Fruit fly (Drosophila melanogaster) whole organism, embryonic: ENCODE measurements around the gene CG10147.

Experiments
- ATbp ChIP-seq: fragments of 200-800 bp; sonication (Bioruptor generic); optimal IDR thresholded peaks from 2 replicates; lab custom pipeline; 2017; ENCODE audit warnings: missing biosample characterization, mild to moderate bottlenecking, missing genetic modification characterization, missing genetic modification reagents
- Adf1 ChIP-seq: fragments of 200-800 bp; sonication (Bioruptor generic); IDR thresholded peaks from 2 replicates; pipeline ENCODE4 v1.3.6; 2022; ENCODE audit warnings: missing biosample characterization, missing genetic modification characterization
- Asciz ChIP-seq: fragments of 200-800 bp; sonication (Bioruptor generic); optimal IDR thresholded peaks from 2 replicates; lab custom pipeline; 2017; ENCODE audit warnings: missing biosample characterization, mild to moderate bottlenecking, missing genetic modification characterization, missing genetic modification reagents
- B-H2 ChIP-seq: fragments of 200-800 bp; sonication (Bioruptor generic); optimal IDR thresholded peaks from 2 replicates; lab custom pipeline; 2018; ENCODE audit warnings: missing biosample characterization, mild to moderate bottlenecking, missing genetic modification characterization
- CG1024 ChIP-seq: fragments of 200-800 bp; sonication (Bioruptor generic); IDR thresholded peaks from 2 replicates; pipeline ENCODE4 v1.3.6; 2022; ENCODE audit warnings: missing biosample characterization, missing genetic modification characterization
- CG10543 ChIP-seq: fragments of 200-800 bp; sonication (Bioruptor generic); optimal IDR thresholded peaks from 3 replicates; lab custom pipeline; 2017; ENCODE audit warnings: missing biosample characterization, mild to moderate bottlenecking, missing genetic modification characterization, moderate library complexity
- CG11695 ChIP-seq: fragments of 200-800 bp; sonication (Bioruptor generic); IDR thresholded peaks from 3 replicates; pipeline ENCODE4 v1.3.6; 2022; ENCODE audit warnings: missing biosample characterization, missing genetic modification characterization
- CG15514 ChIP-seq: fragments of 200-800 bp; sonication (Bioruptor generic); optimal IDR thresholded peaks from 3 replicates; lab custom pipeline; 2017; ENCODE audit warnings: missing biosample characterization, missing genetic modification characterization, mild to moderate bottlenecking, moderate library complexity, missing genetic modification reagents
- CG18011 ChIP-seq: fragments of 200-800 bp; sonication (Bioruptor generic); optimal IDR thresholded peaks from 2 replicates; lab custom pipeline; 2017; ENCODE audit warnings: missing biosample characterization, missing genetic modification characterization, mild to moderate bottlenecking, moderate library complexity, missing genotype
- CG18599 ChIP-seq: fragments of 200-800 bp; sonication (Bioruptor generic); optimal IDR thresholded peaks from 3 replicates; lab custom pipeline; 2017; ENCODE audit warnings: missing biosample characterization, missing genetic modification characterization, mild to moderate bottlenecking, moderate library complexity, missing genetic modification reagents
- CG18764 ChIP-seq: fragments of 200-800 bp; sonication (Bioruptor generic); optimal IDR thresholded peaks from 3 replicates; lab custom pipeline; 2016; ENCODE audit warnings: missing biosample characterization, missing genetic modification characterization
- CG2202 ChIP-seq: fragments of 200-800 bp; sonication (Bioruptor generic); optimal IDR thresholded peaks from 2 replicates; lab custom pipeline; 2018; ENCODE audit warnings: missing biosample characterization, mild to moderate bottlenecking, missing genetic modification characterization
- CG2678 ChIP-seq: fragments of 200-800 bp; sonication (Bioruptor generic); optimal IDR thresholded peaks from 3 replicates; lab custom pipeline; 2019; ENCODE audit warnings: missing biosample characterization, mild to moderate bottlenecking, missing genetic modification characterization, moderate library complexity
- CG2712 ChIP-seq: fragments of 200-800 bp; optimal IDR thresholded peaks from 3 replicates; lab custom pipeline; 2019; ENCODE audit warnings: missing biosample characterization, mild to moderate bottlenecking, missing genetic modification characterization, moderate library complexity
- CG30403 ChIP-seq: fragments of 200-800 bp; sonication (Bioruptor generic); optimal IDR thresholded peaks from 3 replicates; lab custom pipeline; 2016; ENCODE audit warnings: missing biosample characterization, missing genetic modification characterization
- CG3407 ChIP-seq: fragments of 200-800 bp; sonication (Bioruptor generic); optimal IDR thresholded peaks from 2 replicates; lab custom pipeline; 2018; ENCODE audit warnings: missing biosample characterization, mild to moderate bottlenecking, missing genetic modification characterization
- CG34376 ChIP-seq: fragments of 200-800 bp; sonication (Bioruptor generic); optimal IDR thresholded peaks from 2 replicates; lab custom pipeline; 2018; ENCODE audit warnings: missing biosample characterization, mild to moderate bottlenecking, missing genetic modification characterization
- CG3995 ChIP-seq: fragments of 200-800 bp; sonication (Bioruptor generic); optimal IDR thresholded peaks from 3 replicates; lab custom pipeline; 2016; ENCODE audit warnings: missing biosample characterization, missing genetic modification characterization
- CG6813 ChIP-seq: fragments of 200-800 bp; sonication (Bioruptor generic); optimal IDR thresholded peaks from 2 replicates; lab custom pipeline; 2017; ENCODE audit warnings: missing biosample characterization, missing genetic modification characterization, mild to moderate bottlenecking, moderate library complexity, missing genetic modification reagents
- CG7963 ChIP-seq: fragments of 200-800 bp; sonication (Bioruptor generic); IDR thresholded peaks from 3 replicates; pipeline ENCODE4 v1.3.6; 2022; ENCODE audit warnings: missing biosample characterization, missing genetic modification characterization; ENCODE audit not compliant: partially characterized antibody
- CG8290 ChIP-seq, 3 experiments: fragments of 200-800 bp; sonication (Bioruptor generic); optimal IDR thresholded peaks; 2 replicates each; lab custom pipeline; 2016 to 2019; ENCODE audit warnings: missing biosample characterization in 3 of 3, missing genetic modification characterization in 3 of 3, mild to moderate bottlenecking in 2 of 3, moderate library complexity in 1 of 3
- CG8478 ChIP-seq: fragments of >200 bp; optimal IDR thresholded peaks from 2 replicates; lab custom pipeline; 2018
- CG9817 ChIP-seq: fragments of 200-800 bp; sonication (Bioruptor generic); optimal IDR thresholded peaks from 2 replicates; lab custom pipeline; 2018; ENCODE audit warnings: missing biosample characterization, mild to moderate bottlenecking, missing genetic modification characterization, moderate library complexity
- CG9876 ChIP-seq: fragments of 200-800 bp; sonication (Bioruptor generic); optimal IDR thresholded peaks from 2 replicates; lab custom pipeline; 2016; ENCODE audit warnings: missing biosample characterization, missing genetic modification characterization
- Eip74EF ChIP-seq, 2 experiments: fragments of 200-800 bp in 1 of 2; fragments of >200 bp in 1 of 2; sonication (Bioruptor generic) in 1 of 2; optimal IDR thresholded peaks; 2 replicates each; lab custom pipeline; 2017 to 2019; ENCODE audit warnings: missing biosample characterization in 2 of 2, missing genetic modification characterization in 2 of 2, mild to moderate bottlenecking in 1 of 2, moderate library complexity in 1 of 2
- Fer1 ChIP-seq: fragments of 200-800 bp; sonication (Bioruptor generic); optimal IDR thresholded peaks from 2 replicates; lab custom pipeline; 2017; ENCODE audit warnings: missing biosample characterization, mild to moderate bottlenecking, missing genetic modification characterization
- HHEX ChIP-seq: fragments of 200-800 bp; sonication (Bioruptor generic); optimal IDR thresholded peaks from 3 replicates; lab custom pipeline; 2017; ENCODE audit warnings: missing biosample characterization, mild to moderate bottlenecking, missing genetic modification characterization, missing genetic modification reagents
- HLH54F ChIP-seq: fragments of 200-800 bp; sonication (Bioruptor generic); optimal IDR thresholded peaks from 3 replicates; lab custom pipeline; 2016; ENCODE audit warnings: missing biosample characterization, missing genetic modification characterization
- HmgZ ChIP-seq: fragments of 200-800 bp; sonication (Bioruptor generic); optimal IDR thresholded peaks from 2 replicates; lab custom pipeline; 2018; ENCODE audit warnings: missing biosample characterization, mild to moderate bottlenecking, missing genetic modification characterization
- Hr51 ChIP-seq, 2 experiments: fragments of 200-800 bp; sonication (Bioruptor generic); optimal IDR thresholded peaks; 2 replicates in 1 of 2; 3 replicates in 1 of 2; lab custom pipeline; 2016 to 2018; ENCODE audit warnings: missing biosample characterization in 2 of 2, missing genetic modification characterization in 2 of 2, mild to moderate bottlenecking in 1 of 2, moderate library complexity in 1 of 2
- Med ChIP-seq: fragments of 200-800 bp; sonication (Bioruptor generic); peaks from one replicate; lab custom pipeline; 2016; ENCODE audit warnings: missing biosample characterization, missing genetic modification characterization, mild to moderate bottlenecking, inconsistent platforms, moderate library complexity
- Meics ChIP-seq: fragments of 200-800 bp; sonication (Bioruptor generic); optimal IDR thresholded peaks from 2 replicates; lab custom pipeline; 2017; ENCODE audit warnings: missing biosample characterization, mild to moderate bottlenecking, missing genetic modification characterization
- Nf-YC ChIP-seq: fragments of 200-800 bp; optimal IDR thresholded peaks from 3 replicates; lab custom pipeline; 2019; ENCODE audit warnings: missing biosample characterization, mild to moderate bottlenecking, missing genetic modification characterization, moderate library complexity
- Oli ChIP-seq: fragments of 200-800 bp; sonication (Bioruptor generic); optimal IDR thresholded peaks from 2 replicates; lab custom pipeline; 2018; ENCODE audit warnings: missing biosample characterization, mild to moderate bottlenecking, missing genetic modification characterization, moderate library complexity
- Ptx1 ChIP-seq: fragments of 200-800 bp; sonication (Bioruptor generic); IDR thresholded peaks from 2 replicates; pipeline ENCODE4 v1.3.6; 2022; ENCODE audit warnings: missing biosample characterization, missing genetic modification characterization
- abd-A ChIP-seq: fragments of 200-800 bp; sonication (Bioruptor generic); optimal IDR thresholded peaks from 3 replicates; lab custom pipeline; 2019; ENCODE audit warnings: missing biosample characterization, mild to moderate bottlenecking, missing genetic modification characterization, moderate library complexity
- ara ChIP-seq: fragments of 200-800 bp; sonication (Bioruptor generic); IDR thresholded peaks from 2 replicates; pipeline ENCODE4 v1.3.6; 2022; ENCODE audit warnings: missing biosample characterization, missing genetic modification characterization
- cato ChIP-seq: fragments of 200-800 bp; sonication (Bioruptor generic); optimal IDR thresholded peaks from 2 replicates; lab custom pipeline; 2016; ENCODE audit warnings: missing biosample characterization, missing genetic modification characterization, borderline replicate concordance
- chinmo ChIP-seq: fragments of 200-800 bp; sonication (Bioruptor generic); IDR thresholded peaks from 4 replicates; pipeline ENCODE4 v1.3.6; 2022; ENCODE audit warnings: missing biosample characterization, missing genetic modification characterization; ENCODE audit not compliant: partially characterized antibody
- ci ChIP-seq: fragments of 200-800 bp; sonication (Bioruptor generic); IDR thresholded peaks from 3 replicates; pipeline ENCODE4 v1.3.6; 2022; ENCODE audit warnings: missing biosample characterization, missing genetic modification characterization
- dmrt99B ChIP-seq: fragments of 200-800 bp; sonication (Bioruptor generic); optimal IDR thresholded peaks from 2 replicates; lab custom pipeline; 2018; ENCODE audit warnings: missing biosample characterization, mild to moderate bottlenecking, missing genetic modification characterization, moderate library complexity
- gem ChIP-seq: fragments of 200-800 bp; sonication (Bioruptor generic); optimal IDR thresholded peaks from 2 replicates; lab custom pipeline; 2019; ENCODE audit warnings: missing biosample characterization, mild to moderate bottlenecking, missing genetic modification characterization, moderate library complexity
- lab ChIP-seq: fragments of 200-800 bp; sonication (Bioruptor generic); optimal IDR thresholded peaks from 3 replicates; lab custom pipeline; 2017; ENCODE audit warnings: missing biosample characterization, missing genetic modification characterization, mild to moderate bottlenecking, moderate library complexity, missing genetic modification reagents
- peb ChIP-seq: fragments of 200-800 bp; sonication (Bioruptor generic); IDR thresholded peaks from 2 replicates; pipeline ENCODE4 v1.3.6; 2022; ENCODE audit warnings: missing biosample characterization, missing genetic modification characterization
- row ChIP-seq: fragments of 200-800 bp; sonication (Bioruptor generic); IDR thresholded peaks from 3 replicates; pipeline ENCODE4 v1.3.6; 2022; ENCODE audit warnings: missing biosample characterization, missing genetic modification characterization
- sob ChIP-seq: fragments of 200-800 bp; sonication (Bioruptor generic); IDR thresholded peaks from 2 replicates; pipeline ENCODE4 v1.3.6; 2022; ENCODE audit warnings: missing biosample characterization, missing genetic modification characterization
- trh ChIP-seq: fragments of 200-800 bp; sonication (Bioruptor generic); optimal IDR thresholded peaks from 2 replicates; lab custom pipeline; 2016; ENCODE audit warnings: missing biosample characterization, missing genetic modification characterization
- unpg ChIP-seq: fragments of 200-800 bp; sonication (Bioruptor generic); optimal IDR thresholded peaks from 3 replicates; lab custom pipeline; 2018; ENCODE audit warnings: missing biosample characterization, mild to moderate bottlenecking, missing genetic modification characterization, moderate library complexity

CG10147 gene

DNA sequence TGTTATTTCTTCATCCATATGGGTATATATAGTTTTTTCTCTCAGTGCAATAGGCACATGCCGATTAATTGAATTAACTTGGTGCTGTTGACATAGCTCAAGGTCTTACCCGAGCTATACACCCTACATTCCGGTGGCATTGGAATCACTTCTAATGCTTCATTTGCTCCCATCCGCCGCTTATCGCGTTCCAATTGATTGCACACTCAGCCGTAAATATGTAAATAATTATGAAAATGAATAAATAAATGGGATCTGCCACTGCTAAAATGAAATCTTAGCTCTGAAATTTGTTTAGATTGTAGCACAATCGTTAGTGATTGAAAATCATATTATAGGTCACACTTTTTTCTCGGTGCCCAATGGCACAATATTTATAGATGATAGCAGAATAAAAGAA, 28.7 kb upstream of the CG10147 start (continued):
- TF ChIP-seq peb (GFP tag; lab: Robert Waterston, UW) (no peak), CG15514 (GFP tag; lab: Kevin White, UChicago) (peak; percentile 7), HHEX (GFP tag; lab: Kevin White, UChicago) (no peak), Eip74EF (GFP tag; optimal IDR thresholded peaks at IDR 0.05; lab: Kevin White, UChicago) (peak in 1 of 2 experiments; percentile 30), CG3407 (peak; percentile 17), HLH54F (GFP tag; lab: Kevin White, UChicago) (no peak), Med (GFP tag; lab: Kevin White, UChicago) (peak; percentile 41), CG2712 (peak; percentile 14), B-H2 (no peak), CG9817 (tag; lab: Kevin White, UChicago) (no peak), Oli (tag; lab: Kevin White, UChicago) (no peak), dmrt99B (peak; percentile 16), CG3995 (GFP tag; lab: Kevin White, UChicago) (no peak), CG10543 (GFP tag; lab: Kevin White, UChicago) (peak; percentile 14), CG8478 (lab: Kevin White, UChicago) (no peak), Fer1 (GFP tag; lab: Kevin White, UChicago) (peak; percentile 20), unpg (GFP tag; lab: Kevin White, UChicago) (peak; percentile 18), CG9876 (GFP tag; lab: Kevin White, UChicago) (no peak), Hr51 (GFP tag; optimal IDR thresholded peaks at IDR 0.05; lab: Kevin White, UChicago) (peak in 1 of 2 experiments; percentile 25), CG1024 (GFP tag; lab: Robert Waterston, UW) (no peak), row (peak; percentile 47; the same call in 1 of the 3 replicates), CG7963 (no peak), CG18599 (GFP tag; lab: Kevin White, UChicago) (peak; percentile 25), Nf-YC (tag; lab: Kevin White, UChicago) (no peak), ATbp (GFP tag; lab: Kevin White, UChicago) (peak; percentile 17), ara (0 out of 2 replicates have a peak, but pooled peaks have one; percentile 38), cato (GFP tag; lab: Kevin White, UChicago) (no peak), CG11695 (peak; percentile 10; the same call in 1 of the 3 replicates), CG2202 (no peak), Meics (GFP tag; lab: Kevin White, UChicago) (peak; percentile 9), CG30403 (GFP tag; lab: Kevin White, UChicago) (no peak), CG8290 (GFP tag; optimal IDR thresholded peaks at IDR 0.05; lab: Kevin White, UChicago) (no peak), CG8290 (tag; optimal IDR thresholded peaks at IDR 0.05; lab: Kevin White, UChicago) (peak in 1 of 2 experiments; percentile 4), CG34376 (GFP tag; lab: Kevin White, UChicago) (peak; percentile 69), gem (tag; lab: Kevin White, UChicago) (peak; percentile 51), lab (peak; percentile 46), Adf1 (GFP tag; lab: Robert Waterston, UW) (no peak), CG18764 (no peak), abd-A (tag; lab: Kevin White, UChicago) (peak; percentile 8), Asciz (GFP tag; lab: Kevin White, UChicago) (peak; percentile 2), ci (GFP tag; lab: Robert Waterston, UW) (peak; percentile 42; the same call in 1 of the 3 replicates), CG18011 (GFP tag; lab: Kevin White, UChicago) (no peak), chinmo (0 out of 4 replicates have a peak, but pooled peaks have one; percentile 63), CG2678 (tag; lab: Kevin White, UChicago) (peak; percentile 42), sob (0 out of 2 replicates have a peak, but pooled peaks have one; percentile 13), HmgZ (peak; percentile 4), Ptx1 (GFP tag; lab: Robert Waterston, UW) (peak; percentile 29; the same call in 1 of the 2 replicates), trh (no peak), CG6813 (GFP tag; lab: Kevin White, UChicago) (no peak)
